Worm (Caenorhabditis elegans) whole organism, L3 larva: ENCODE data around the gene C14A6.13.

Experiments used
- R02D3.7 ChIP-seq: fragments of 150-350 bp; optimal IDR thresholded peaks from 2 replicates; lab custom pipeline; 2014; ENCODE audit warnings: missing biosample characterization, missing genetic modification characterization
- ama-1 ChIP-seq: fragments of 150-350 bp; optimal IDR thresholded peaks from 2 replicates; lab custom pipeline; 2018
- ceh-82 ChIP-seq: fragments of 150-350 bp; optimal IDR thresholded peaks from 2 replicates; lab custom pipeline; 2014; ENCODE audit warnings: missing biosample characterization, missing genetic modification characterization
- daf-12 ChIP-seq: fragments of 150-350 bp; optimal IDR thresholded peaks from 2 replicates; lab custom pipeline; 2014; ENCODE audit warnings: missing biosample characterization, missing genetic modification reagents, missing genetic modification characterization
- egl-5 ChIP-seq: fragments of 150-350 bp; optimal IDR thresholded peaks from 2 replicates; lab custom pipeline; 2017; ENCODE audit warnings: missing biosample characterization, missing genetic modification reagents, missing genetic modification characterization, inconsistent platforms
- eor-1 ChIP-seq, 2 experiments: fragments of 150-350 bp; optimal IDR thresholded peaks; 2 replicates each; lab custom pipeline; 2014 to 2018; ENCODE audit warnings: missing biosample characterization in 2 of 2, missing genetic modification characterization in 2 of 2
- fos-1 ChIP-seq: fragments of 150-350 bp; optimal IDR thresholded peaks from 2 replicates; lab custom pipeline; 2014; ENCODE audit warnings: missing biosample characterization, missing genetic modification characterization
- lin-15B ChIP-seq: fragments of 150-350 bp; optimal IDR thresholded peaks from 2 replicates; lab custom pipeline; 2014; ENCODE audit warnings: missing biosample characterization, missing genetic modification characterization
- mdl-1 ChIP-seq: fragments of 150-350 bp; optimal IDR thresholded peaks from 2 replicates; lab custom pipeline; 2014; ENCODE audit warnings: missing biosample characterization, missing genetic modification characterization
- nhr-28 ChIP-seq: fragments of 150-350 bp; optimal IDR thresholded peaks from 2 replicates; lab custom pipeline; 2014; ENCODE audit warnings: missing biosample characterization, missing genetic modification characterization
- nhr-77 ChIP-seq: fragments of 150-350 bp; optimal IDR thresholded peaks from 2 replicates; lab custom pipeline; 2014; ENCODE audit warnings: missing biosample characterization, missing genetic modification characterization
- pqm-1 ChIP-seq: fragments of 150-350 bp; optimal IDR thresholded peaks from 2 replicates; lab custom pipeline; 2017; ENCODE audit warnings: missing biosample characterization, missing genetic modification characterization, inconsistent platforms
- unc-62 ChIP-seq: fragments of 150-350 bp; sonication (generic microtip); optimal IDR thresholded peaks from 4 replicates; lab custom pipeline; 2014; ENCODE audit warnings: missing biosample characterization, missing genetic modification reagents, missing genetic modification characterization
- zag-1 ChIP-seq: fragments of 150-350 bp; optimal IDR thresholded peaks from 2 replicates; lab custom pipeline; 2014; ENCODE audit warnings: missing biosample characterization, missing genetic modification characterization

DNA sequence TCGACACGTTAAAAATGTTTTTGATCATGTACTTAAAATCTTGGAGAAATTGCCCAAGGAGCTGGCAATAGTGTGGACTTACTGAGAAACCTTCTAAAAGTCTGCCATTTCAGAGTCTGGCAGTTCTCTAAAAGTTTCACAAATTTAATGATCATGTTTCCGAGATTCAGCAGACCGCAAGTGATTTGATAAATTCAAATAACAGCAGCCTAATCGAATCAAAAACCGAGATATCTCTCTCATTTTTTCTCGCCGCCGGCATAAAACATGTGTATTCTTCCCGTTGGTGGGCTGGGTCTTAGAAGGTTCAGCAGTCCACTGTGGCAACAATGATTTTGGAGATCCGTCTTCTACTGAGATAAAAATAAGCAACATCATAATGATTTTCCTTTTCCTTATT is 28.1 kb upstream of the C14A6.13 start, which contains the start of gene clec-246:
- no peak for TF ChIP-seq daf-12 (tag; lab: Kevin White, UChicago)
- no peak for TF ChIP-seq egl-5 (tag; lab: Kevin White, UChicago)
- TF ChIP-seq eor-1 (tag; optimal IDR thresholded peaks at IDR 0.05; lab: Kevin White, UChicago) = no peak
- TF ChIP-seq nhr-28 (tag; lab: Kevin White, UChicago) = no peak
- no peak for TF ChIP-seq unc-62 (GFP tag; lab: Kevin White, UChicago)
- TF ChIP-seq mdl-1 (tag; lab: Kevin White, UChicago) = no peak
- TF ChIP-seq R02D3.7 (tag; lab: Kevin White, UChicago) = no peak
- no peak for TF ChIP-seq fos-1
- no peak for TF ChIP-seq ama-1 (lab: Kevin White, UChicago)
- TF ChIP-seq ceh-82 (tag; lab: Kevin White, UChicago) = no peak
- no peak for TF ChIP-seq pqm-1 (tag; lab: Kevin White, UChicago)
- no peak for TF ChIP-seq lin-15B (tag; lab: Kevin White, UChicago)
- no peak for TF ChIP-seq nhr-77
- no peak for TF ChIP-seq zag-1 (tag; lab: Kevin White, UChicago)
